Fruit fly (Drosophila melanogaster): ENCODE results near the gene CG14322.

- no peak for TF ChIP-seq usp (GFP tag; optimal IDR thresholded peaks at IDR 0.05)
- no peak for TF ChIP-seq ey (GFP tag; optimal IDR thresholded peaks at IDR 0.05)
- no peak for TF ChIP-seq CG32264 (GFP tag; optimal IDR thresholded peaks at IDR 0.05)
- no peak for TF ChIP-seq N (GFP tag; optimal IDR thresholded peaks at IDR 0.05)
- TF ChIP-seq dl (GFP tag; optimal IDR thresholded peaks at IDR 0.05; ENCODE audit: insufficient read depth in 1 of 2, partially characterized antibody in 2 of 2): no peak
- TF ChIP-seq psq (GFP tag; optimal IDR thresholded peaks at IDR 0.05): no peak
- TF ChIP-seq woc (GFP tag; optimal IDR thresholded peaks at IDR 0.05): no peak
- no peak for TF ChIP-seq h (GFP tag; optimal IDR thresholded peaks at IDR 0.05)
- TF ChIP-seq GATAd (GFP tag; optimal IDR thresholded peaks at IDR 0.05): no peak
- no peak for TF ChIP-seq sage (GFP tag; optimal IDR thresholded peaks at IDR 0.05)
- no peak for TF ChIP-seq Jra (GFP tag; optimal IDR thresholded peaks at IDR 0.05)
- no peak for TF ChIP-seq tai (GFP tag; optimal IDR thresholded peaks at IDR 0.05)
Measured at dm6 chr3R:17622062-17622766, 25.3 kb upstream of the CG14322 start, which contains the start of gene CG14323.
